Fruit fly (Drosophila melanogaster) whole organism, embryonic: ENCODE results near the gene Pgls.

ENCODE experiments used
- CG7928 ChIP-seq: fragments of 200-800 bp; sonication (Bioruptor generic); optimal IDR thresholded peaks from 2 replicates; lab custom pipeline; 2017; ENCODE audit warnings: missing biosample characterization, mild to moderate bottlenecking, missing genetic modification characterization
- az2 ChIP-seq: fragments of 200-800 bp; sonication (Bioruptor generic); optimal IDR thresholded peaks from 3 replicates; lab custom pipeline; 2016; ENCODE audit warnings: missing biosample characterization, missing genetic modification characterization

dm6 chrX:10893208-10893607 lies 46.0 kb downstream of the Pgls start:
- no peak for TF ChIP-seq az2 (GFP tag; lab: Kevin White, UChicago)
- no peak for TF ChIP-seq CG7928 (GFP tag; lab: Kevin White, UChicago)
